Fruit fly (Drosophila melanogaster) whole organism, embryonic: Measurements from ENCODE around the gene hry.
A peak's percentile ranks its signal among the peaks of the same experiment; 100 is the strongest.

Experiments used
- CG17568 ChIP-seq: fragments of 200-800 bp; sonication (Bioruptor generic); optimal IDR thresholded peaks from 2 replicates; lab custom pipeline; 2018; ENCODE audit warnings: missing biosample characterization, mild to moderate bottlenecking, missing genetic modification characterization, moderate library complexity
- CG7271 ChIP-seq: fragments of 200-800 bp; sonication (Bioruptor generic); optimal IDR thresholded peaks from 2 replicates; lab custom pipeline; 2018; ENCODE audit warnings: missing biosample characterization, mild to moderate bottlenecking, missing genetic modification characterization, moderate library complexity
- CG8478 ChIP-seq: fragments of >200 bp; optimal IDR thresholded peaks from 2 replicates; lab custom pipeline; 2018
- CG8944 ChIP-seq: fragments of 200-800 bp; sonication (Bioruptor generic); optimal IDR thresholded peaks from 3 replicates; lab custom pipeline; 2016; ENCODE audit warnings: missing biosample characterization, missing genetic modification characterization
- CG9727 ChIP-seq: fragments of 200-800 bp; sonication (Bioruptor generic); optimal IDR thresholded peaks from 3 replicates; lab custom pipeline; 2017; ENCODE audit warnings: missing biosample characterization, mild to moderate bottlenecking, missing genetic modification characterization
- ERR ChIP-seq: fragments of 200-800 bp; sonication (Bioruptor generic); optimal IDR thresholded peaks from 2 replicates; lab custom pipeline; 2016; ENCODE audit warnings: missing biosample characterization, missing genetic modification characterization
- ase ChIP-seq: fragments of 200-800 bp; sonication (Bioruptor generic); IDR thresholded peaks from 3 replicates; pipeline ENCODE4 v1.3.6; 2022; ENCODE audit warnings: missing biosample characterization, missing genetic modification characterization
- chif ChIP-seq, 2 experiments: fragments of 200-800 bp; sonication (Bioruptor generic); optimal IDR thresholded peaks; 3 replicates each; lab custom pipeline; 2016; ENCODE audit warnings: missing biosample characterization in 2 of 2, missing genetic modification characterization in 2 of 2
- mirr ChIP-seq: fragments of 200-800 bp; sonication (Bioruptor generic); optimal IDR thresholded peaks from 3 replicates; lab custom pipeline; 2018; ENCODE audit warnings: missing biosample characterization, mild to moderate bottlenecking, missing genetic modification characterization
- sob ChIP-seq: fragments of 200-800 bp; sonication (Bioruptor generic); IDR thresholded peaks from 2 replicates; pipeline ENCODE4 v1.3.6; 2022; ENCODE audit warnings: missing biosample characterization, missing genetic modification characterization
- sr ChIP-seq: fragments of 200-800 bp; sonication (Bioruptor generic); IDR thresholded peaks from 3 replicates; pipeline ENCODE4 v1.3.6; 2022; ENCODE audit warnings: missing biosample characterization, missing genetic modification characterization
- zen2 ChIP-seq: fragments of 200-800 bp; sonication (Bioruptor generic); IDR thresholded peaks from 3 replicates; pipeline ENCODE4 v1.3.6; 2022; ENCODE audit warnings: missing biosample characterization, missing genetic modification characterization; ENCODE audit not compliant: partially characterized antibody

dm6 chr3L:8704713-8705412 lies 29.3 kb downstream of the hry start:
- TF ChIP-seq CG9727 (GFP tag; lab: Kevin White, UChicago) (no peak), mirr (peak; percentile 89), CG8944 (no peak), ase (GFP tag; lab: Robert Waterston, UW) (no peak), sr (GFP tag; lab: Robert Waterston, UW) (no peak), CG17568 (GFP tag; lab: Kevin White, UChicago) (no peak), ERR (GFP tag; lab: Kevin White, UChicago) (no peak), CG7271 (no peak), sob (GFP tag; lab: Robert Waterston, UW) (0 out of 2 replicates have a peak, but pooled peaks have one; percentile 19), chif (GFP tag; optimal IDR thresholded peaks at IDR 0.05; lab: Kevin White, UChicago) (no peak), CG8478 (lab: Kevin White, UChicago) (no peak), zen2 (GFP tag; lab: Robert Waterston, UW) (no peak)
